Worm (Caenorhabditis elegans) whole organism, mixed stage, embryonic: ENCODE measurements around the gene nfx-1.

Experiments used
- M03D4.4 ChIP-seq: sonication (generic microtip); optimal IDR thresholded peaks from 2 replicates; lab custom pipeline; 2017; ENCODE audit warnings: mild to moderate bottlenecking, missing genetic modification characterization, missing compliant biosample characterization
- bed-3 ChIP-seq: fragments of 200-800 bp; sonication (Bioruptor generic); optimal IDR thresholded peaks from 3 replicates; lab custom pipeline; 2018; ENCODE audit warnings: mild to moderate bottlenecking, missing genetic modification characterization, moderate library complexity, missing compliant biosample characterization
- blmp-1 ChIP-seq: fragments of 150-350 bp; optimal IDR thresholded peaks from 2 replicates; lab custom pipeline; 2014; ENCODE audit warnings: missing biosample characterization, missing genetic modification characterization
- ceh-39 ChIP-seq: fragments of 150-350 bp; optimal IDR thresholded peaks from 2 replicates; lab custom pipeline; 2014; ENCODE audit warnings: missing biosample characterization, missing genetic modification characterization
- ceh-43 ChIP-seq: fragments of 200-800 bp; sonication (Bioruptor generic); optimal IDR thresholded peaks from 2 replicates; lab custom pipeline; 2018; ENCODE audit warnings: mild to moderate bottlenecking, missing genetic modification characterization, moderate library complexity, missing compliant biosample characterization
- ceh-83 ChIP-seq: fragments of 200-800 bp; sonication (Bioruptor generic); optimal IDR thresholded peaks from 2 replicates; lab custom pipeline; 2018; ENCODE audit warnings: mild to moderate bottlenecking, missing genetic modification characterization, missing compliant biosample characterization
- ces-1 ChIP-seq: fragments of 150-350 bp; optimal IDR thresholded peaks from 2 replicates; lab custom pipeline; 2014; ENCODE audit warnings: missing biosample characterization, missing genetic modification reagents, missing genetic modification characterization
- cnd-1 ChIP-seq: fragments of 200-800 bp; sonication (Bioruptor generic); optimal IDR thresholded peaks from 2 replicates; lab custom pipeline; 2018; ENCODE audit warnings: mild to moderate bottlenecking, missing genetic modification characterization, missing compliant biosample characterization
- drap-1 ChIP-seq: fragments of 200-800 bp; sonication (Bioruptor generic); optimal IDR thresholded peaks from 3 replicates; lab custom pipeline; 2018; ENCODE audit warnings: mild to moderate bottlenecking, missing genetic modification characterization, missing compliant biosample characterization
- elt-1 ChIP-seq: sonication (generic microtip); optimal IDR thresholded peaks from 2 replicates; lab custom pipeline; 2017; ENCODE audit warnings: missing genetic modification characterization, mild to moderate bottlenecking, missing compliant biosample characterization, antibody characterized with exemption, moderate library complexity, borderline replicate concordance; ENCODE audit not compliant: insufficient read depth
- elt-3 ChIP-seq: fragments of 150-350 bp; optimal IDR thresholded peaks from 2 replicates; lab custom pipeline; 2014; ENCODE audit warnings: missing biosample characterization, missing genetic modification characterization
- flh-1 ChIP-seq: fragments of 200-800 bp; sonication (Bioruptor generic); optimal IDR thresholded peaks from 2 replicates; lab custom pipeline; 2018; ENCODE audit warnings: mild to moderate bottlenecking, missing genetic modification characterization, moderate library complexity, missing compliant biosample characterization
- ham-2 ChIP-seq: fragments of 200-800 bp; sonication (Bioruptor generic); optimal IDR thresholded peaks from 2 replicates; lab custom pipeline; 2018; ENCODE audit warnings: mild to moderate bottlenecking, missing genetic modification characterization, missing compliant biosample characterization
- hlh-1 ChIP-seq: fragments of 150-350 bp; optimal IDR thresholded peaks from 2 replicates; lab custom pipeline; 2014; ENCODE audit warnings: missing biosample characterization, missing genetic modification reagents, missing genetic modification characterization
- lin-13 ChIP-seq: fragments of 150-350 bp; optimal IDR thresholded peaks from 2 replicates; lab custom pipeline; 2014; ENCODE audit warnings: missing biosample characterization, missing genetic modification characterization
- lin-32 ChIP-seq: fragments of 200-800 bp; sonication (Bioruptor generic); optimal IDR thresholded peaks from 2 replicates; lab custom pipeline; 2018; ENCODE audit warnings: mild to moderate bottlenecking, missing genetic modification characterization, missing compliant biosample characterization
- lsy-2 ChIP-seq: fragments of 150-350 bp; optimal IDR thresholded peaks from 2 replicates; lab custom pipeline; 2014; ENCODE audit warnings: missing biosample characterization, missing genetic modification characterization
- mab-5 ChIP-seq: fragments of 150-350 bp; optimal IDR thresholded peaks from 2 replicates; lab custom pipeline; 2014; ENCODE audit warnings: missing biosample characterization, missing genetic modification characterization
- mep-1 ChIP-seq: fragments of 150-350 bp; optimal IDR thresholded peaks from 2 replicates; lab custom pipeline; 2017; ENCODE audit warnings: missing biosample characterization, missing genetic modification reagents, missing genetic modification characterization, inconsistent platforms
- mls-2 ChIP-seq: sonication (generic microtip); optimal IDR thresholded peaks from 2 replicates; lab custom pipeline; 2016; ENCODE audit warnings: mild to moderate bottlenecking, missing genetic modification characterization, moderate library complexity, missing compliant biosample characterization
- nhr-12 ChIP-seq: fragments of 150-350 bp; optimal IDR thresholded peaks from 2 replicates; lab custom pipeline; 2014; ENCODE audit warnings: missing biosample characterization, missing genetic modification characterization
- nhr-2 ChIP-seq: fragments of 150-350 bp; optimal IDR thresholded peaks from 2 replicates; lab custom pipeline; 2014; ENCODE audit warnings: missing biosample characterization, missing genetic modification characterization
- nhr-237 ChIP-seq: fragments of 150-350 bp; optimal IDR thresholded peaks from 2 replicates; lab custom pipeline; 2014; ENCODE audit warnings: missing biosample characterization, missing genetic modification characterization
- nhr-28 ChIP-seq: fragments of 150-350 bp; optimal IDR thresholded peaks from 2 replicates; lab custom pipeline; 2014; ENCODE audit warnings: missing biosample characterization, missing genetic modification characterization
- nhr-76 ChIP-seq: sonication (generic microtip); optimal IDR thresholded peaks from 2 replicates; lab custom pipeline; 2017; ENCODE audit warnings: missing biosample characterization, missing genetic modification characterization
- pha-4 ChIP-seq: fragments of 150-350 bp; optimal IDR thresholded peaks from 2 replicates; lab custom pipeline; 2018; ENCODE audit warnings: missing biosample characterization, missing genetic modification reagents, missing genetic modification characterization
- sem-2 ChIP-seq: fragments of 200-800 bp; sonication (Bioruptor generic); optimal IDR thresholded peaks from 2 replicates; lab custom pipeline; 2018; ENCODE audit warnings: mild to moderate bottlenecking, missing genetic modification characterization, missing compliant biosample characterization
- snpc-4 ChIP-seq: fragments of 150-350 bp; optimal IDR thresholded peaks from 2 replicates; lab custom pipeline; 2014; ENCODE audit warnings: missing biosample characterization, missing genetic modification characterization
- sptf-1 ChIP-seq: sonication (generic microtip); optimal IDR thresholded peaks from 2 replicates; lab custom pipeline; 2017; ENCODE audit warnings: mild to moderate bottlenecking, missing genetic modification characterization, moderate library complexity, missing compliant biosample characterization
- tbx-8 ChIP-seq: fragments of 200-800 bp; sonication (Bioruptor generic); optimal IDR thresholded peaks from 2 replicates; lab custom pipeline; 2018; ENCODE audit warnings: mild to moderate bottlenecking, missing genetic modification characterization, moderate library complexity, missing compliant biosample characterization
- unc-120 ChIP-seq: sonication (generic microtip); optimal IDR thresholded peaks from 2 replicates; lab custom pipeline; 2017; ENCODE audit warnings: missing genetic modification characterization, missing compliant biosample characterization; ENCODE audit not compliant: poor library complexity, severe bottlenecking
- unc-39 ChIP-seq: fragments of 150-350 bp; optimal IDR thresholded peaks from 2 replicates; lab custom pipeline; 2014; ENCODE audit warnings: missing biosample characterization, missing genetic modification characterization
- unc-62 ChIP-seq: fragments of 150-350 bp; optimal IDR thresholded peaks from 2 replicates; lab custom pipeline; 2014; ENCODE audit warnings: missing biosample characterization, missing genetic modification reagents, missing genetic modification characterization
- zip-8 ChIP-seq: fragments of 150-350 bp; optimal IDR thresholded peaks from 2 replicates; lab custom pipeline; 2014; ENCODE audit warnings: missing biosample characterization, missing genetic modification characterization
- ztf-11 ChIP-seq: fragments of 150-350 bp; optimal IDR thresholded peaks from 2 replicates; lab custom pipeline; 2014; ENCODE audit warnings: missing biosample characterization, missing genetic modification characterization

nfx-1 gene

DNA sequence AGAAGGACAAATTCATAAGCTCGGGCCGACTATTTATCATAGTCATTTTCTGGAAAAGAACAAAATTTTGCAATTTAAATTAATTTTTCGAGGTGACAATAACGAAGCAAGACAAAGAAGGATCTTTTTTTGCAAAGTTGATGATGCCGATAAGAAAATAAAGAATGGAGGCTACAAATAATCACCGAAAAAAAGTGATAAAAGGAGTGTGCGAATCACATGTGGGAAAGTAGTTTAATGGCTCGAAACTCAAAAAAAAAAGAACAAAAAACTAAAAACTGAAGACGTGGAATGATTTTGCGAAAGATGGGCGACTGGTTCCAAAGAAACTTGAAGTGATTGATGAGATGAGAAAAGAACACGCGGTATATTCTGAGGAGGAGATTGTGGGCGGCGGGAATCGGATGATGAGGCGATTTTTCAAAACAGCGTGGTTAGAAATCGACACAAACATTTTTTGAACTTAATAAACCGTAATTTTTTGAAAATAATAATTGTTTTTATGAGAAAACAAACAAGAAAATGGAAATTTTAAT is 44.3 kb downstream of the nfx-1 start, which contains the start of gene atgl-1:
TSS of gene atgl-1 (minus strand) at position 51 of the 536 bp plus-strand sequence.
- TF ChIP-seq ztf-11: no peak
- no peak for TF ChIP-seq M03D4.4
- no peak for TF ChIP-seq ceh-43
- no peak for TF ChIP-seq nhr-2 (tag; lab: Kevin White, UChicago)
- TF ChIP-seq unc-62 (GFP tag; lab: Kevin White, UChicago): no peak
- TF ChIP-seq sem-2 (GFP tag; lab: Kevin White, UChicago): no peak
- TF ChIP-seq drap-1 (GFP tag; lab: Kevin White, UChicago): no peak
- no peak for TF ChIP-seq ham-2 (GFP tag; lab: Kevin White, UChicago)
- TF ChIP-seq mab-5 (tag; lab: Kevin White, UChicago): no peak
- no peak for TF ChIP-seq snpc-4 (tag; lab: Kevin White, UChicago)
- TF ChIP-seq hlh-1: no peak
- TF ChIP-seq tbx-8 (GFP tag; lab: Kevin White, UChicago): no peak
- no peak for TF ChIP-seq bed-3 (GFP tag; lab: Kevin White, UChicago)
- TF ChIP-seq ces-1: no peak
- TF ChIP-seq unc-120 (tag; lab: Kevin White, UChicago): no peak
- no peak for TF ChIP-seq mep-1

DNA sequence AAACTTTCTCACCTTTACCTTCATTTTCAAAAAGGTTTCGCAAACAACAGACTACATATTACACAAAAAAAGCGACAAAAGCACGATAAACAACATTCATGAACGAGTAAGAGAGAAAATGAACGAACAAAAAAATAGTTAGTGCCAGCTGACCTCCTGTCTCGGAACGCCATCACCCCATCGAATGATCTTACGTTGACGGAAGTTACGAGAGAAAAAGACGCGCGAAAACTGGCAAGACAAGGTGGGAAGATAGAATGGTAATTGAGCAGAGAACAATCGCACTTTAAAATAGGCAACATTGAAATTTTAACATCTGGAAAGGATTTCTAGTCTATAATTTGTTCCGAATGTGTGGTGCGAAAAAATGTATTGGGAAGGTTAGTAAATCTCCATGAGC is 45.0 kb downstream of the nfx-1 start:
- TF ChIP-seq hlh-1 (peak; percentile 10), bed-3 (GFP tag; lab: Kevin White, UChicago) (no peak), unc-39 (tag; lab: Kevin White, UChicago) (no peak), mab-5 (tag; lab: Kevin White, UChicago) (no peak), snpc-4 (tag; lab: Kevin White, UChicago) (no peak), unc-62 (GFP tag; lab: Kevin White, UChicago) (no peak), nhr-2 (tag; lab: Kevin White, UChicago) (no peak), cnd-1 (tag; lab: Kevin White, UChicago) (no peak)

DNA sequence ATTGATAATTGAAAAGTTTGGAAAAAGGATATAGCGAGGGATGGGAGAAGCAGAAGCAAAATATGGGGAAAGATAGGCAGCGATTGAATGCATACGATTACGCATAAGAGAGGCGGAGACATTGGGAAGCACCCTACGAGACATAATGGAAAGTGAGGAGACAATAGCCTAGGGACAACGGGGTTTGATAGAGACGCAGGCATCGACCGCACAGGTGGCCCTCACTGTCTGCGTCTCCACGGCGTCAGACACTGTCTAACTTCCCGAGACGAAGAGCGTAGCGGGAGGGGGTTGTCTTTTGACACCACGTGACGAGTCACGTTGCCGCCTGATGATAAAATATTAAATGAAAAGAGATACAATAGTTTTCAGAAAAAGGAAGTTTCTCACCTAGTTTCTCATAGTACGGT is 45.8 kb downstream of the nfx-1 start:
- TF ChIP-seq blmp-1: no peak
- peak; percentile 82 for TF ChIP-seq pha-4
- TF ChIP-seq unc-62 (GFP tag; lab: Kevin White, UChicago): peak; percentile 17
- no peak for TF ChIP-seq mab-5 (tag; lab: Kevin White, UChicago)
- TF ChIP-seq lin-13 (tag; lab: Kevin White, UChicago): no peak
- no peak for TF ChIP-seq nhr-76 (tag; lab: Kevin White, UChicago)
- no peak for TF ChIP-seq nhr-237
- TF ChIP-seq flh-1 (GFP tag; lab: Kevin White, UChicago): no peak
- no peak for TF ChIP-seq lin-32 (GFP tag; lab: Kevin White, UChicago)
- peak; percentile 71 for TF ChIP-seq hlh-1
- no peak for TF ChIP-seq snpc-4 (tag; lab: Kevin White, UChicago)
- peak; percentile 18 for TF ChIP-seq mep-1
- peak; percentile 45 for TF ChIP-seq unc-120 (tag; lab: Kevin White, UChicago)
- no peak for TF ChIP-seq sem-2 (GFP tag; lab: Kevin White, UChicago)
- no peak for TF ChIP-seq nhr-2 (tag; lab: Kevin White, UChicago)
- TF ChIP-seq sptf-1 (tag; lab: Kevin White, UChicago): no peak
- TF ChIP-seq mls-2 (tag; lab: Kevin White, UChicago): no peak
- no peak for TF ChIP-seq ceh-39 (tag; lab: Kevin White, UChicago)
- TF ChIP-seq elt-3 (tag; lab: Kevin White, UChicago): no peak
- TF ChIP-seq tbx-8 (GFP tag; lab: Kevin White, UChicago): no peak
- TF ChIP-seq ham-2 (GFP tag; lab: Kevin White, UChicago): peak; percentile 93
- TF ChIP-seq ztf-11: no peak
- no peak for TF ChIP-seq bed-3 (GFP tag; lab: Kevin White, UChicago)
- no peak for TF ChIP-seq ceh-43
- TF ChIP-seq elt-1: peak; percentile 59
- no peak for TF ChIP-seq unc-39 (tag; lab: Kevin White, UChicago)
- TF ChIP-seq ceh-83 (GFP tag; lab: Kevin White, UChicago): no peak
- no peak for TF ChIP-seq nhr-12 (tag; lab: Kevin White, UChicago)
- no peak for TF ChIP-seq M03D4.4
- TF ChIP-seq cnd-1 (tag; lab: Kevin White, UChicago): peak; percentile 61
- peak; percentile 75 for TF ChIP-seq ces-1
- TF ChIP-seq lsy-2 (tag; lab: Kevin White, UChicago): peak; percentile 37
- no peak for TF ChIP-seq nhr-28 (tag; lab: Kevin White, UChicago)
- no peak for TF ChIP-seq zip-8 (tag; lab: Kevin White, UChicago)
- TF ChIP-seq drap-1 (GFP tag; lab: Kevin White, UChicago): no peak
